Fruit fly (Drosophila melanogaster): ENCODE measurements around the gene Nepl17.

The Nepl17 gene

dm6 chr3R:28857287-28858024, 15.2 kb upstream of the Nepl17 start (continued):
- TF ChIP-seq tgo (GFP tag; IDR thresholded peaks at IDR 0.05) (peak; percentile 33; the same call in 1 of the 3 replicates), wdn (GFP tag; IDR thresholded peaks at IDR 0.05) (no peak), psq (GFP tag; optimal IDR thresholded peaks at IDR 0.05) (no peak), CG16779 (GFP tag; IDR thresholded peaks at IDR 0.05) (no peak), NC2β (GFP tag; optimal IDR thresholded peaks at IDR 0.05) (peak; percentile 23), CG43689 (GFP tag; IDR thresholded peaks at IDR 0.05) (no peak), CG4404 (GFP tag; IDR thresholded peaks at IDR 0.05) (no peak), CG6175 (GFP tag; IDR thresholded peaks at IDR 0.05) (no peak), gsb (GFP tag; IDR thresholded peaks at IDR 0.05) (no peak), dati (GFP tag; IDR thresholded peaks at IDR 0.05) (no peak), Ets97D (GFP tag; optimal IDR thresholded peaks at IDR 0.05) (no peak), usp (GFP tag; optimal IDR thresholded peaks at IDR 0.05) (no peak), pfk (GFP tag; optimal IDR thresholded peaks at IDR 0.05) (no peak), CG8924 (tag; optimal IDR thresholded peaks at IDR 0.05) (peak; percentile 42), Abd-B (GFP tag; optimal IDR thresholded peaks at IDR 0.05) (no peak), CG12236 (GFP tag; optimal IDR thresholded peaks at IDR 0.05) (no peak)

dm6 chr3R:28858241-28858647, 14.5 kb upstream of the Nepl17 start:
- TF ChIP-seq corto (GFP tag; optimal IDR thresholded peaks at IDR 0.05) (peak; percentile 68), ci (GFP tag; IDR thresholded peaks at IDR 0.05) (peak; percentile 16; the same call in 1 of the 3 replicates), CG8290 (GFP tag; optimal IDR thresholded peaks at IDR 0.05) (peak; percentile 24), CG8290 (tag; optimal IDR thresholded peaks at IDR 0.05) (no peak), stwl (tag; optimal IDR thresholded peaks at IDR 0.05) (peak; percentile 35), unc-4 (GFP tag; IDR thresholded peaks at IDR 0.05; ENCODE audit: partially characterized antibody) (no peak), cg (GFP tag; optimal IDR thresholded peaks at IDR 0.05) (peak; percentile 81), CG15479 (GFP tag; optimal IDR thresholded peaks at IDR 0.05) (peak; percentile 58), CG32767 (GFP tag; IDR thresholded peaks at IDR 0.05) (0 out of 2 replicates have a peak, but pooled peaks have one; percentile 38), lbe (GFP tag; optimal IDR thresholded peaks at IDR 0.05) (peak; percentile 26), nom (GFP tag; optimal IDR thresholded peaks at IDR 0.05) (peak; percentile 99), rib (GFP tag; IDR thresholded peaks at IDR 0.05) (peak; percentile 35; the same call in 1 of the 2 replicates), Kr (GFP tag; optimal IDR thresholded peaks at IDR 0.05) (peak; percentile 71), bsh (GFP tag; optimal IDR thresholded peaks at IDR 0.05) (peak in 1 of 2 experiments; percentile 90), CTCF (GFP tag; optimal IDR thresholded peaks at IDR 0.05) (peak; percentile 4), Drgx (GFP tag; IDR thresholded peaks at IDR 0.05) (peak; percentile 78), ewg (GFP tag; optimal IDR thresholded peaks at IDR 0.05) (peak; percentile 27), unpg (GFP tag; optimal IDR thresholded peaks at IDR 0.05) (no peak), chinmo (GFP tag; IDR thresholded peaks at IDR 0.05; ENCODE audit: partially characterized antibody) (peak; percentile 84; the same call in 3 of the 4 replicates), BEAF-32 (GFP tag; optimal IDR thresholded peaks at IDR 0.05) (peak; percentile 5), Dll (GFP tag; IDR thresholded peaks at IDR 0.05; ENCODE audit: partially characterized antibody) (peak; percentile 10; the same call in 1 of the 4 replicates), CG2116 (GFP tag; optimal IDR thresholded peaks at IDR 0.05) (peak; percentile 26), sd (tag; optimal IDR thresholded peaks at IDR 0.05) (peak; percentile 21), chm (GFP tag; IDR thresholded peaks at IDR 0.05) (peak; percentile 18; the same call in 1 of the 2 replicates), Dref (GFP tag; IDR thresholded peaks at IDR 0.05) (no peak), CG10321 (GFP tag; IDR thresholded peaks at IDR 0.05) (peak; percentile 94), kni (GFP tag; optimal IDR thresholded peaks at IDR 0.05) (peak; percentile 8), bbx (GFP tag; IDR thresholded peaks at IDR 0.05; ENCODE audit: partially characterized antibody) (0 out of 2 replicates have a peak, but pooled peaks have one; percentile 10), Lim3 (GFP tag; IDR thresholded peaks at IDR 0.05) (no peak), sens (GFP tag) (peak; percentile 69), CG8359 (GFP tag; optimal IDR thresholded peaks at IDR 0.05; ENCODE audit: borderline replicate concordance) (no peak), CG7786 (GFP tag; optimal IDR thresholded peaks at IDR 0.05) (no peak), sqz (GFP tag; optimal IDR thresholded peaks at IDR 0.05) (peak; percentile 80), otp (GFP tag; IDR thresholded peaks at IDR 0.05) (no peak)
